In genomic region chrIII:834443-834815, ce11 we compare ENCODE assay signal across 7 worm cellular contexts.
A peak's percentile ranks its signal among the peaks of the same experiment; 100 is the strongest.
TF ChIP-seq lines count a peak whose summit lies in the region.

No protein-coding gene starts in this region.

TF ChIP-seq in whole organism, L1 larva, 84 proteins besides CTCF, POLR2A, EP300 and RAD21 (continues in another document):
- TF ChIP-seq C34B4.2 (tag; optimal IDR thresholded peaks at IDR 0.05; lab: Kevin White, UChicago): peak; percentile 24
- TF ChIP-seq xbp-1 (tag; optimal IDR thresholded peaks at IDR 0.05; lab: Kevin White, UChicago): no peak
- TF ChIP-seq mdl-1 (tag; optimal IDR thresholded peaks at IDR 0.05; lab: Kevin White, UChicago): peak in 1 of 2 experiments; percentile 7
- no peak for TF ChIP-seq aly-2 (tag; optimal IDR thresholded peaks at IDR 0.05; lab: Kevin White, UChicago)
- no peak for TF ChIP-seq snu-23 (GFP tag; optimal IDR thresholded peaks at IDR 0.05; lab: Kevin White, UChicago)
- TF ChIP-seq nhr-11 (tag; optimal IDR thresholded peaks at IDR 0.05; lab: Kevin White, UChicago): no peak
- peak; percentile 7 for TF ChIP-seq zip-4 (GFP tag; optimal IDR thresholded peaks at IDR 0.05; lab: Kevin White, UChicago)
- no peak for TF ChIP-seq dpl-1 (GFP tag; optimal IDR thresholded peaks at IDR 0.05; lab: Kevin White, UChicago)
- no peak for TF ChIP-seq ztf-4 (tag; optimal IDR thresholded peaks at IDR 0.05; lab: Kevin White, UChicago)
- no peak for TF ChIP-seq dsc-1 (tag; optimal IDR thresholded peaks at IDR 0.05; lab: Kevin White, UChicago)
- no peak for TF ChIP-seq vab-15 (tag; optimal IDR thresholded peaks at IDR 0.05; lab: Kevin White, UChicago)
- TF ChIP-seq nhr-71 (tag; optimal IDR thresholded peaks at IDR 0.05; lab: Kevin White, UChicago): no peak
- TF ChIP-seq ets-5 (GFP tag; IDR thresholded peaks at IDR 0.05; lab: Robert Waterston, UW): no peak
- TF ChIP-seq ztf-11 (tag; optimal IDR thresholded peaks at IDR 0.05; lab: Kevin White, UChicago): no peak

TF ChIP-seq in whole organism, L2 larva, 48 proteins besides CTCF, POLR2A, EP300 and RAD21:
- TF ChIP-seq dmd-4 (tag; optimal IDR thresholded peaks at IDR 0.05; lab: Kevin White, UChicago) (no peak), nhr-10 (tag; optimal IDR thresholded peaks at IDR 0.05; lab: Kevin White, UChicago) (no peak), Y55F3AM.14 (GFP tag; optimal IDR thresholded peaks at IDR 0.05; lab: Kevin White, UChicago) (peak; percentile 14), nhr-25 (tag; optimal IDR thresholded peaks at IDR 0.05; lab: Kevin White, UChicago) (no peak), skn-1 (tag; optimal IDR thresholded peaks at IDR 0.05; lab: Kevin White, UChicago) (no peak)

TF ChIP-seq in whole organism, L4 larva, 104 proteins besides CTCF, POLR2A, EP300 and RAD21 (continues in another document):
- TF ChIP-seq unc-39 (tag; optimal IDR thresholded peaks at IDR 0.05; lab: Kevin White, UChicago) (no peak), mes-2 (tag; optimal IDR thresholded peaks at IDR 0.05; lab: Kevin White, UChicago; ENCODE audit: poor library complexity, severe bottlenecking) (peak; percentile 23), T26A8.4 (GFP tag; IDR thresholded peaks at IDR 0.05; lab: Robert Waterston, UW) (peak; percentile 48; the same call in 1 of the 2 replicates), nhr-77 (tag; optimal IDR thresholded peaks at IDR 0.05; lab: Kevin White, UChicago) (no peak), Y48G9A.11 (GFP tag; IDR thresholded peaks at IDR 0.05; lab: Robert Waterston, UW) (no peak), egl-43 (GFP tag; IDR thresholded peaks at IDR 0.05; lab: Robert Waterston, UW) (0 out of 2 replicates have a peak, but pooled peaks have one; percentile 56), madf-5 (GFP tag; IDR thresholded peaks at IDR 0.05; lab: Robert Waterston, UW) (0 out of 4 replicates have a peak, but pooled peaks of 1 of the 2 experiments have one; percentile 31), ceh-20 (GFP tag; IDR thresholded peaks at IDR 0.05; lab: Robert Waterston, UW) (no peak), ZK337.2 (GFP tag; IDR thresholded peaks at IDR 0.05; lab: Robert Waterston, UW) (0 out of 2 replicates have a peak, but pooled peaks have one; percentile 2), nhr-102 (tag; optimal IDR thresholded peaks at IDR 0.05; lab: Kevin White, UChicago) (no peak), aha-1 (tag; lab: Kevin White, UChicago) (peak; percentile 97), dmd-9 (GFP tag; IDR thresholded peaks at IDR 0.05; lab: Robert Waterston, UW) (0 out of 2 replicates have a peak, but pooled peaks have one; percentile 8), duxl-1 (tag; optimal IDR thresholded peaks at IDR 0.05; lab: Kevin White, UChicago; ENCODE audit: poor library complexity) (peak; percentile 8)

TF ChIP-seq in whole organism, early embryonic, 17 proteins besides CTCF, POLR2A, EP300 and RAD21:
- TF ChIP-seq F13C5.2 (tag; optimal IDR thresholded peaks at IDR 0.05; lab: Kevin White, UChicago): no peak
- no peak for TF ChIP-seq tbx-37 (GFP tag; conservative IDR thresholded peaks at IDR 0.05; lab: Robert Waterston, UW)
- TF ChIP-seq tbx-11 (GFP tag; IDR thresholded peaks at IDR 0.05; lab: Robert Waterston, UW): 0 out of 2 replicates have a peak, but pooled peaks have one; percentile 11
- peak; percentile 18 for TF ChIP-seq hmg-4 (GFP tag; optimal IDR thresholded peaks at IDR 0.05; lab: Kevin White, UChicago)
- TF ChIP-seq aly-1 (tag; optimal IDR thresholded peaks at IDR 0.05; lab: Kevin White, UChicago): no peak
- no peak for TF ChIP-seq hnd-1 (tag; optimal IDR thresholded peaks at IDR 0.05; lab: Kevin White, UChicago)

TF ChIP-seq in whole organism, late embryonic, 69 proteins besides CTCF, POLR2A, EP300 and RAD21:
- TF ChIP-seq rnt-1 (tag; optimal IDR thresholded peaks at IDR 0.05; lab: Kevin White, UChicago) (no peak), lim-6 (tag; optimal IDR thresholded peaks at IDR 0.05; lab: Kevin White, UChicago) (no peak), ceh-45 (GFP tag; IDR thresholded peaks at IDR 0.05; lab: Robert Waterston, UW) (0 out of 2 replicates have a peak, but pooled peaks have one; percentile 25)

TF ChIP-seq in whole organism, midembryonic, 9 proteins besides CTCF, POLR2A, EP300 and RAD21:
- peak; percentile 30; the same call in 1 of the 2 replicates for TF ChIP-seq ztf-29 (GFP tag; IDR thresholded peaks at IDR 0.05; lab: Robert Waterston, UW)
- TF ChIP-seq flt-1 (GFP tag; IDR thresholded peaks at IDR 0.05; lab: Robert Waterston, UW): peak; percentile 66; the same call in 1 of the 2 replicates
- no peak for TF ChIP-seq med-1 (GFP tag; optimal IDR thresholded peaks at IDR 0.05; lab: Kevin White, UChicago; ENCODE audit: insufficient read depth)

TF ChIP-seq in whole organism, young adult, 124 proteins besides CTCF, POLR2A, EP300 and RAD21:
- peak; percentile 36; the same call in 1 of the 2 replicates for TF ChIP-seq madf-3 (GFP tag; IDR thresholded peaks at IDR 0.05; lab: Robert Waterston, UW)
- TF ChIP-seq ama-1 (optimal IDR thresholded peaks at IDR 0.05; lab: Kevin White, UChicago): peak; percentile 33
- TF ChIP-seq ama-1 (GFP tag; optimal IDR thresholded peaks at IDR 0.05; lab: Kevin White, UChicago): no peak
- TF ChIP-seq egl-18 (GFP tag; IDR thresholded peaks at IDR 0.05; lab: Robert Waterston, UW): no peak
- peak; percentile 82 for TF ChIP-seq zfh-2 (GFP tag; conservative IDR thresholded peaks at IDR 0.05; lab: Robert Waterston, UW)
- TF ChIP-seq lin-26 (GFP tag; IDR thresholded peaks at IDR 0.05; lab: Robert Waterston, UW): peak; percentile 18; the same call in 1 of the 2 replicates
- TF ChIP-seq fkh-3 (tag; optimal IDR thresholded peaks at IDR 0.05; lab: Kevin White, UChicago): no peak
- no peak for TF ChIP-seq snpc-1.1 (tag; optimal IDR thresholded peaks at IDR 0.05; lab: Kevin White, UChicago; ENCODE audit: insufficient read depth)
- 0 out of 2 replicates have a peak, but pooled peaks have one; percentile 45 for TF ChIP-seq Y95B8A.8 (GFP tag; IDR thresholded peaks at IDR 0.05; lab: Robert Waterston, UW)
- TF ChIP-seq egrh-3 (GFP tag; IDR thresholded peaks at IDR 0.05; lab: Robert Waterston, UW): peak; percentile 24; the same call in 1 of the 2 replicates
- 0 out of 2 replicates have a peak, but pooled peaks have one; percentile 11 for TF ChIP-seq Y53G8AR.9 (GFP tag; conservative IDR thresholded peaks at IDR 0.05; lab: Robert Waterston, UW)
- TF ChIP-seq F37B4.10 (GFP tag; IDR thresholded peaks at IDR 0.05; lab: Robert Waterston, UW): no peak
- TF ChIP-seq die-1 (tag; optimal IDR thresholded peaks at IDR 0.05; lab: Kevin White, UChicago): no peak
- no peak for TF ChIP-seq F22D6.2 (tag; optimal IDR thresholded peaks at IDR 0.05; lab: Kevin White, UChicago)
- no peak for TF ChIP-seq athp-1 (tag; optimal IDR thresholded peaks at IDR 0.05; lab: Kevin White, UChicago)
- no peak for TF ChIP-seq attf-6 (GFP tag; IDR thresholded peaks at IDR 0.05; lab: Robert Waterston, UW)
